Fruit fly (Drosophila melanogaster): ENCODE data around the gene CG18404.
A peak's percentile ranks its signal among the peaks of the same experiment; 100 is the strongest.

Gene CG18404

dm6 chr3R:30257588-30257987, 4.6 kb downstream of the CG18404 start:
- TF ChIP-seq ovo (GFP tag; optimal IDR thresholded peaks at IDR 0.05) (no peak), Mnt (GFP tag; optimal IDR thresholded peaks at IDR 0.05) (no peak), CG7045 (GFP tag; optimal IDR thresholded peaks at IDR 0.05) (no peak), Crg-1 (GFP tag; optimal IDR thresholded peaks at IDR 0.05) (no peak), CG12768 (GFP tag; optimal IDR thresholded peaks at IDR 0.05) (no peak), toe (GFP tag; optimal IDR thresholded peaks at IDR 0.05) (no peak), CG11617 (GFP tag; optimal IDR thresholded peaks at IDR 0.05) (no peak), cic (GFP tag; optimal IDR thresholded peaks at IDR 0.05) (no peak), bab1 (GFP tag; optimal IDR thresholded peaks at IDR 0.05) (no peak), pad (GFP tag; optimal IDR thresholded peaks at IDR 0.05) (no peak), CG14711 (tag; optimal IDR thresholded peaks at IDR 0.05) (no peak), CG1620 (GFP tag; optimal IDR thresholded peaks at IDR 0.05) (no peak)

- TF ChIP-seq cic (GFP tag; optimal IDR thresholded peaks at IDR 0.05) (no peak), CG11617 (GFP tag; optimal IDR thresholded peaks at IDR 0.05) (no peak), toe (GFP tag; optimal IDR thresholded peaks at IDR 0.05) (no peak), CG33017 (tag; optimal IDR thresholded peaks at IDR 0.05) (no peak), CG1620 (GFP tag; optimal IDR thresholded peaks at IDR 0.05) (no peak), tj (GFP tag; optimal IDR thresholded peaks at IDR 0.05) (no peak), CG12768 (GFP tag; optimal IDR thresholded peaks at IDR 0.05) (no peak), bab1 (GFP tag; optimal IDR thresholded peaks at IDR 0.05) (no peak), Hr96 (GFP tag; optimal IDR thresholded peaks at IDR 0.05) (no peak)
Measured at dm6 chr3R:30258298-30258990, 5.5 kb downstream of the CG18404 start.

- no peak for TF ChIP-seq Clk (GFP tag; optimal IDR thresholded peaks at IDR 0.05)
- no peak for TF ChIP-seq cnc (optimal IDR thresholded peaks at IDR 0.05)
- TF ChIP-seq CG12768 (GFP tag; optimal IDR thresholded peaks at IDR 0.05), result no peak
- no peak for TF ChIP-seq Mnt (GFP tag; optimal IDR thresholded peaks at IDR 0.05)
- no peak for TF ChIP-seq CG5204 (GFP tag; optimal IDR thresholded peaks at IDR 0.05)
- no peak for TF ChIP-seq CG14711 (tag; optimal IDR thresholded peaks at IDR 0.05)
- TF ChIP-seq kay (GFP tag; ENCODE audit: borderline replicate concordance), result no peak
- no peak for TF ChIP-seq CG33017 (tag; optimal IDR thresholded peaks at IDR 0.05)
- no peak for TF ChIP-seq CG7101 (tag; optimal IDR thresholded peaks at IDR 0.05)
- TF ChIP-seq CG7045 (GFP tag; optimal IDR thresholded peaks at IDR 0.05), result no peak
- no peak for TF ChIP-seq tj (GFP tag; optimal IDR thresholded peaks at IDR 0.05)
- TF ChIP-seq CG1620 (GFP tag; optimal IDR thresholded peaks at IDR 0.05), result no peak
- no peak for TF ChIP-seq pad (GFP tag; optimal IDR thresholded peaks at IDR 0.05)
- no peak for TF ChIP-seq cic (GFP tag; optimal IDR thresholded peaks at IDR 0.05)
- TF ChIP-seq bab1 (GFP tag; optimal IDR thresholded peaks at IDR 0.05), result no peak
- TF ChIP-seq Hr96 (GFP tag; optimal IDR thresholded peaks at IDR 0.05), result no peak
- no peak for TF ChIP-seq toe (GFP tag; optimal IDR thresholded peaks at IDR 0.05)
- no peak for TF ChIP-seq CG11617 (GFP tag; optimal IDR thresholded peaks at IDR 0.05)
- TF ChIP-seq ovo (GFP tag; optimal IDR thresholded peaks at IDR 0.05), result no peak
Measured at dm6 chr3R:30258991-30259351, 6.0 kb downstream of the CG18404 start.

- TF ChIP-seq CG11617 (GFP tag; optimal IDR thresholded peaks at IDR 0.05) (no peak), cic (GFP tag; optimal IDR thresholded peaks at IDR 0.05) (no peak), toe (GFP tag; optimal IDR thresholded peaks at IDR 0.05) (no peak), bab1 (GFP tag; optimal IDR thresholded peaks at IDR 0.05) (no peak), Mnt (GFP tag; optimal IDR thresholded peaks at IDR 0.05) (no peak), ovo (GFP tag; optimal IDR thresholded peaks at IDR 0.05) (no peak), CG33017 (tag; optimal IDR thresholded peaks at IDR 0.05) (no peak), CG5204 (GFP tag; optimal IDR thresholded peaks at IDR 0.05) (no peak), CG14711 (tag; optimal IDR thresholded peaks at IDR 0.05) (no peak), cnc (optimal IDR thresholded peaks at IDR 0.05) (no peak), Crg-1 (GFP tag; optimal IDR thresholded peaks at IDR 0.05) (no peak), tj (GFP tag; optimal IDR thresholded peaks at IDR 0.05) (no peak), CG7101 (tag; optimal IDR thresholded peaks at IDR 0.05) (no peak), Hr96 (GFP tag; optimal IDR thresholded peaks at IDR 0.05) (no peak), CG1620 (GFP tag; optimal IDR thresholded peaks at IDR 0.05) (no peak), kay (GFP tag; ENCODE audit: borderline replicate concordance) (no peak), Clk (GFP tag; optimal IDR thresholded peaks at IDR 0.05) (no peak)
Measured at dm6 chr3R:30259561-30259960, 6.6 kb downstream of the CG18404 start.

- TF ChIP-seq tj (GFP tag; optimal IDR thresholded peaks at IDR 0.05), result peak; percentile 10
- TF ChIP-seq Clk (GFP tag; optimal IDR thresholded peaks at IDR 0.05), result no peak
Measured at dm6 chr3R:30261838-30262237, 8.9 kb downstream of the CG18404 start.

- TF ChIP-seq CG1620 (GFP tag; optimal IDR thresholded peaks at IDR 0.05) (no peak), Hr96 (GFP tag; optimal IDR thresholded peaks at IDR 0.05) (no peak), CG33017 (tag; optimal IDR thresholded peaks at IDR 0.05) (no peak), CG12768 (GFP tag; optimal IDR thresholded peaks at IDR 0.05) (no peak), bab1 (GFP tag; optimal IDR thresholded peaks at IDR 0.05) (no peak), kay (GFP tag; ENCODE audit: borderline replicate concordance) (no peak), Clk (GFP tag; optimal IDR thresholded peaks at IDR 0.05) (no peak), CG11617 (GFP tag; optimal IDR thresholded peaks at IDR 0.05) (no peak), Mnt (GFP tag; optimal IDR thresholded peaks at IDR 0.05) (no peak), cic (GFP tag; optimal IDR thresholded peaks at IDR 0.05) (no peak), pad (GFP tag; optimal IDR thresholded peaks at IDR 0.05) (no peak), CG7045 (GFP tag; optimal IDR thresholded peaks at IDR 0.05) (no peak), toe (GFP tag; optimal IDR thresholded peaks at IDR 0.05) (no peak), CG7101 (tag; optimal IDR thresholded peaks at IDR 0.05) (no peak)
Measured at dm6 chr3R:30263708-30264107, 10.7 kb downstream of the CG18404 start.

All from whole organism, adult.